Fruit fly (Drosophila melanogaster) whole organism, embryonic: Measurements from ENCODE around the gene CG5986.

ENCODE experiments used
- B-H1 ChIP-seq: fragments of 200-800 bp; sonication (Bioruptor generic); IDR thresholded peaks from 3 replicates; pipeline ENCODE4 v1.3.6; 2022; ENCODE audit warnings: missing biosample characterization, missing genetic modification characterization
- B-H2 ChIP-seq: fragments of 200-800 bp; sonication (Bioruptor generic); optimal IDR thresholded peaks from 2 replicates; lab custom pipeline; 2018; ENCODE audit warnings: missing biosample characterization, mild to moderate bottlenecking, missing genetic modification characterization
- C15 ChIP-seq: fragments of 200-800 bp; sonication (Bioruptor generic); IDR thresholded peaks from 3 replicates; pipeline ENCODE4 v1.3.6; 2022; ENCODE audit warnings: missing biosample characterization, missing genetic modification characterization
- CG11456 ChIP-seq: fragments of 200-800 bp; sonication (Bioruptor generic); IDR thresholded peaks from 3 replicates; pipeline ENCODE4 v1.3.6; 2022; ENCODE audit warnings: missing biosample characterization, missing genetic modification characterization
- CG11504 ChIP-seq: fragments of 200-800 bp; sonication (Bioruptor generic); optimal IDR thresholded peaks from 3 replicates; lab custom pipeline; 2019; ENCODE audit warnings: missing biosample characterization, mild to moderate bottlenecking, missing genetic modification characterization, moderate library complexity
- CG12769 ChIP-seq: fragments of 200-800 bp; sonication (Bioruptor generic); optimal IDR thresholded peaks from 2 replicates; lab custom pipeline; 2019; ENCODE audit warnings: missing biosample characterization, mild to moderate bottlenecking, missing genetic modification characterization, moderate library complexity
- CG13424 ChIP-seq: fragments of 200-800 bp; sonication (Bioruptor generic); optimal IDR thresholded peaks from 2 replicates; lab custom pipeline; 2019; ENCODE audit warnings: missing biosample characterization, mild to moderate bottlenecking, missing genetic modification characterization, moderate library complexity
- CG14667 ChIP-seq: fragments of 200-800 bp; sonication (Bioruptor generic); IDR thresholded peaks from 2 replicates; pipeline ENCODE4 v1.3.6; 2022; ENCODE audit warnings: missing biosample characterization, missing genetic modification characterization
- CG14860 ChIP-seq: fragments of 200-800 bp; sonication (Bioruptor generic); IDR thresholded peaks from 3 replicates; pipeline ENCODE4 v1.3.6; 2022; ENCODE audit warnings: missing biosample characterization, missing genetic modification characterization; ENCODE audit not compliant: partially characterized antibody
- CG16813 ChIP-seq: fragments of 200-800 bp; sonication (Bioruptor generic); IDR thresholded peaks from 3 replicates; pipeline ENCODE4 v1.3.6; 2022; ENCODE audit warnings: missing biosample characterization, missing genetic modification characterization; ENCODE audit not compliant: partially characterized antibody
- CG17568 ChIP-seq: fragments of 200-800 bp; sonication (Bioruptor generic); optimal IDR thresholded peaks from 2 replicates; lab custom pipeline; 2018; ENCODE audit warnings: missing biosample characterization, mild to moderate bottlenecking, missing genetic modification characterization, moderate library complexity
- CG2875 ChIP-seq: fragments of 200-800 bp; sonication (Bioruptor generic); optimal IDR thresholded peaks from 2 replicates; lab custom pipeline; 2017; ENCODE audit warnings: missing biosample characterization, mild to moderate bottlenecking, missing genetic modification characterization, missing genetic modification reagents
- CG33213 ChIP-seq: fragments of 200-800 bp; sonication (Bioruptor generic); optimal IDR thresholded peaks from 3 replicates; lab custom pipeline; 2016; ENCODE audit warnings: missing biosample characterization, missing genetic modification characterization
- CG3838 ChIP-seq: fragments of 200-800 bp; sonication (Bioruptor generic); optimal IDR thresholded peaks from 3 replicates; lab custom pipeline; 2016; ENCODE audit warnings: missing biosample characterization, missing genetic modification characterization
- CG4328 ChIP-seq: fragments of 200-800 bp; sonication (Bioruptor generic); optimal IDR thresholded peaks from 3 replicates; lab custom pipeline; 2017; ENCODE audit warnings: missing biosample characterization, missing genetic modification reagents, missing genetic modification characterization
- CG43689 ChIP-seq: fragments of 200-800 bp; sonication (Bioruptor generic); IDR thresholded peaks from 2 replicates; pipeline ENCODE4 v1.3.6; 2022; ENCODE audit warnings: missing biosample characterization, missing genetic modification characterization
- CG6654 ChIP-seq: fragments of 200-800 bp; sonication (Bioruptor generic); optimal IDR thresholded peaks from 2 replicates; lab custom pipeline; 2017; ENCODE audit warnings: missing biosample characterization, mild to moderate bottlenecking, missing genetic modification characterization
- CG9727 ChIP-seq: fragments of 200-800 bp; sonication (Bioruptor generic); optimal IDR thresholded peaks from 3 replicates; lab custom pipeline; 2017; ENCODE audit warnings: missing biosample characterization, mild to moderate bottlenecking, missing genetic modification characterization
- CTCF ChIP-seq: fragments of 200-800 bp; sonication (Bioruptor generic); optimal IDR thresholded peaks from 2 replicates; lab custom pipeline; 2017; ENCODE audit warnings: missing biosample characterization, mild to moderate bottlenecking, missing genetic modification characterization, moderate library complexity
- CoRest ChIP-seq: fragments of 200-800 bp; sonication (Bioruptor generic); optimal IDR thresholded peaks from 3 replicates; lab custom pipeline; 2018; ENCODE audit warnings: missing biosample characterization, mild to moderate bottlenecking, missing genetic modification characterization, moderate library complexity
- D ChIP-seq, 2 experiments: fragments of 200-800 bp in 1 of 2; fragments of >200 bp in 1 of 2; sonication (Bioruptor generic) in 1 of 2; optimal IDR thresholded peaks; 2 replicates in 1 of 2; 3 replicates in 1 of 2; lab custom pipeline; 2017; ENCODE audit warnings: mild to moderate bottlenecking in 1 of 2, missing biosample characterization in 1 of 2, missing genetic modification characterization in 1 of 2, missing genetic modification reagents in 1 of 2
- Deaf1 ChIP-seq: fragments of 200-800 bp; optimal IDR thresholded peaks from 3 replicates; lab custom pipeline; 2019; ENCODE audit warnings: missing biosample characterization, mild to moderate bottlenecking, missing genetic modification characterization, moderate library complexity
- Ets97D ChIP-seq: fragments of 200-800 bp; sonication (Bioruptor generic); optimal IDR thresholded peaks from 3 replicates; lab custom pipeline; 2016; ENCODE audit warnings: missing biosample characterization, missing genetic modification characterization
- Fer2 ChIP-seq: fragments of 200-800 bp; sonication (Bioruptor generic); optimal IDR thresholded peaks from 2 replicates; lab custom pipeline; 2018; ENCODE audit warnings: missing biosample characterization, mild to moderate bottlenecking, missing genetic modification characterization, moderate library complexity
- Lhr ChIP-seq: fragments of 200-800 bp; sonication (Bioruptor generic); optimal IDR thresholded peaks from 3 replicates; lab custom pipeline; 2017; ENCODE audit warnings: mild to moderate bottlenecking, missing biosample characterization, missing genetic modification reagents, missing genetic modification characterization
- Mad ChIP-seq: fragments of 200-800 bp; sonication (Bioruptor generic); optimal IDR thresholded peaks from 2 replicates; lab custom pipeline; 2016; ENCODE audit warnings: missing biosample characterization, missing genetic modification characterization
- Max ChIP-seq: fragments of 200-800 bp; sonication (Bioruptor generic); optimal IDR thresholded peaks from 2 replicates; lab custom pipeline; 2016; ENCODE audit warnings: missing biosample characterization, mild to moderate bottlenecking, missing genetic modification characterization
- Meics ChIP-seq: fragments of 200-800 bp; sonication (Bioruptor generic); optimal IDR thresholded peaks from 2 replicates; lab custom pipeline; 2017; ENCODE audit warnings: missing biosample characterization, mild to moderate bottlenecking, missing genetic modification characterization
- Pdp1 ChIP-seq, 2 experiments: fragments of 200-800 bp; sonication (Bioruptor generic); optimal IDR thresholded peaks; 3 replicates each; lab custom pipeline; 2016; ENCODE audit warnings: missing biosample characterization in 2 of 2, missing genetic modification characterization in 2 of 2, mild to moderate bottlenecking in 1 of 2, moderate library complexity in 1 of 2
- Scr ChIP-seq: fragments of 200-800 bp; sonication (Bioruptor generic); IDR thresholded peaks from 2 replicates; pipeline ENCODE4 v1.3.6; 2022; ENCODE audit warnings: missing biosample characterization, missing genetic modification characterization; ENCODE audit not compliant: partially characterized antibody
- bbx ChIP-seq: fragments of 200-800 bp; sonication (Bioruptor generic); IDR thresholded peaks from 2 replicates; pipeline ENCODE4 v1.3.6; 2022; ENCODE audit warnings: missing biosample characterization, missing genetic modification characterization; ENCODE audit not compliant: partially characterized antibody
- btn ChIP-seq: fragments of 200-800 bp; sonication (Bioruptor generic); optimal IDR thresholded peaks from 2 replicates; lab custom pipeline; 2016; ENCODE audit warnings: missing biosample characterization, missing genetic modification characterization
- cg ChIP-seq: fragments of 200-800 bp; sonication (Bioruptor generic); optimal IDR thresholded peaks from 3 replicates; lab custom pipeline; 2019; ENCODE audit warnings: missing biosample characterization, mild to moderate bottlenecking, missing genetic modification characterization, moderate library complexity
- cwo ChIP-seq: fragments of 200-800 bp; sonication (Bioruptor generic); optimal IDR thresholded peaks from 3 replicates; lab custom pipeline; 2017; ENCODE audit warnings: missing biosample characterization, missing genetic modification characterization, mild to moderate bottlenecking, moderate library complexity, missing genetic modification reagents
- esg ChIP-seq: fragments of 200-800 bp; sonication (Bioruptor generic); conservative IDR thresholded peaks from 2 replicates; pipeline ENCODE4 v1.3.6; 2022; ENCODE audit warnings: missing biosample characterization, missing genetic modification characterization
- fd64A ChIP-seq: fragments of 200-800 bp; sonication (Bioruptor generic); optimal IDR thresholded peaks from 3 replicates; lab custom pipeline; 2018; ENCODE audit warnings: missing biosample characterization, mild to moderate bottlenecking, missing genetic modification characterization
- gcm2 ChIP-seq: fragments of 200-800 bp; sonication (Bioruptor generic); optimal IDR thresholded peaks from 2 replicates; lab custom pipeline; 2016; ENCODE audit warnings: missing biosample characterization, missing genetic modification characterization
- grau ChIP-seq: fragments of 200-800 bp; optimal IDR thresholded peaks from 3 replicates; lab custom pipeline; 2019; ENCODE audit warnings: missing biosample characterization, mild to moderate bottlenecking, missing genetic modification characterization, moderate library complexity
- hbn ChIP-seq: fragments of 200-800 bp; sonication (Bioruptor generic); IDR thresholded peaks from 2 replicates; pipeline ENCODE4 v1.3.6; 2022; ENCODE audit warnings: missing biosample characterization, missing genetic modification characterization; ENCODE audit not compliant: partially characterized antibody
- inv ChIP-seq: fragments of 200-800 bp; sonication (Bioruptor generic); IDR thresholded peaks from 2 replicates; pipeline ENCODE4 v1.3.6; 2022; ENCODE audit warnings: missing biosample characterization, missing genetic modification characterization; ENCODE audit not compliant: partially characterized antibody
- jigr1 ChIP-seq: fragments of 200-800 bp; sonication (Bioruptor generic); IDR thresholded peaks from 3 replicates; pipeline ENCODE4 v1.3.6; 2022; ENCODE audit warnings: missing biosample characterization, missing genetic modification characterization
- odd ChIP-seq: fragments of 200-800 bp; sonication (Bioruptor generic); optimal IDR thresholded peaks from 2 replicates; lab custom pipeline; 2017; ENCODE audit warnings: missing biosample characterization, mild to moderate bottlenecking, missing genetic modification characterization
- row ChIP-seq: fragments of 200-800 bp; sonication (Bioruptor generic); IDR thresholded peaks from 3 replicates; pipeline ENCODE4 v1.3.6; 2022; ENCODE audit warnings: missing biosample characterization, missing genetic modification characterization
- sens-2 ChIP-seq: fragments of 200-800 bp; sonication (Bioruptor generic); IDR thresholded peaks from 2 replicates; pipeline ENCODE4 v1.3.6; 2022; ENCODE audit warnings: missing biosample characterization, missing genetic modification characterization
- sqz ChIP-seq: fragments of 200-800 bp; sonication (Bioruptor generic); optimal IDR thresholded peaks from 3 replicates; lab custom pipeline; 2018; ENCODE audit warnings: missing biosample characterization, mild to moderate bottlenecking, missing genetic modification characterization
- sr ChIP-seq: fragments of 200-800 bp; sonication (Bioruptor generic); IDR thresholded peaks from 3 replicates; pipeline ENCODE4 v1.3.6; 2022; ENCODE audit warnings: missing biosample characterization, missing genetic modification characterization
- stwl ChIP-seq: fragments of 200-800 bp; sonication (Bioruptor generic); optimal IDR thresholded peaks from 3 replicates; lab custom pipeline; 2018; ENCODE audit warnings: missing biosample characterization, mild to moderate bottlenecking, missing genetic modification characterization, moderate library complexity
- tio ChIP-seq: fragments of 200-800 bp; sonication (Bioruptor generic); optimal IDR thresholded peaks from 2 replicates; lab custom pipeline; 2017; ENCODE audit warnings: missing biosample characterization, missing genetic modification characterization, inconsistent platforms
- tll ChIP-seq, 2 experiments: fragments of 200-800 bp in 1 of 2; fragments of >200 bp in 1 of 2; sonication (Bioruptor generic) in 1 of 2; optimal IDR thresholded peaks; 2 replicates each; lab custom pipeline; 2017 to 2019; ENCODE audit warnings: missing biosample characterization in 2 of 2, missing genetic modification characterization in 2 of 2, mild to moderate bottlenecking in 1 of 2, moderate library complexity in 1 of 2
- ttk ChIP-seq: fragments of 200-800 bp; sonication (Bioruptor generic); IDR thresholded peaks from 2 replicates; pipeline ENCODE4 v2.1.2; 2022; ENCODE audit warnings: missing biosample characterization, missing genetic modification characterization

Gene CG5986

DNA sequence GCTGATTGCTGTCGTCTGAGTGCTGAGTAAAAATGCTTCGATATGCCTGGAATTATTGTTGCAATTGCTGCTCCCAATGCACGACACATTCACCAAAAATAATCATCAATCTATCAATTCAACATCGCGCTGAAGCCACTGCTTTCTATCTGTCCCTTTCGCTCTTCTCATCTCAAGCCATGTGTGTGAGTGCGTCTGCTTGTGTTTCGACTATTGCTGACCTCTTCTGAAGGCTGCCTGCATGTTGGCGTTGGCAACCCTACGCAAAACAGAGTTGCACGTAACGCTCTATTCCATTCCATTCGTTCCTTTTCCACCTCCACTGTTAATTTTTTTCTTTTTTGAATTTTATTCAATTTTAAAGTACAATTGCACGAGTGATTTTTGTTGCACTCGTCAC, 18.1 kb downstream of the CG5986 start:
- TF ChIP-seq CG3838 (GFP tag; lab: Kevin White, UChicago) (no peak), row (GFP tag; lab: Robert Waterston, UW) (no peak), odd (GFP tag; lab: Kevin White, UChicago) (no peak), inv (no peak), CTCF (GFP tag; lab: Kevin White, UChicago) (no peak), CG9727 (no peak), stwl (peak; percentile 100), sqz (GFP tag; lab: Kevin White, UChicago) (no peak), CG16813 (GFP tag; lab: Robert Waterston, UW) (peak; percentile 50; the same call in 2 of the 3 replicates), jigr1 (no peak), gcm2 (GFP tag; lab: Kevin White, UChicago) (no peak), Lhr (GFP tag; lab: Kevin White, UChicago) (no peak), fd64A (GFP tag; lab: Kevin White, UChicago) (no peak), btn (no peak), Scr (GFP tag; lab: Robert Waterston, UW) (peak; percentile 26; the same call in 1 of the 2 replicates), tio (GFP tag; lab: Kevin White, UChicago) (no peak), Ets97D (no peak), CG43689 (GFP tag; lab: Robert Waterston, UW) (no peak), CG11456 (GFP tag; lab: Robert Waterston, UW) (no peak), grau (no peak), hbn (GFP tag; lab: Robert Waterston, UW) (no peak), CG2875 (GFP tag; lab: Kevin White, UChicago) (no peak), CoRest (tag; lab: Kevin White, UChicago) (no peak), sr (GFP tag; lab: Robert Waterston, UW) (no peak), C15 (GFP tag; lab: Robert Waterston, UW) (no peak), cg (GFP tag; lab: Kevin White, UChicago) (no peak), Mad (GFP tag; lab: Kevin White, UChicago) (no peak), Fer2 (no peak), CG4328 (GFP tag; lab: Kevin White, UChicago) (no peak), ttk (GFP tag; lab: Robert Waterston, UW) (no peak), CG17568 (GFP tag; lab: Kevin White, UChicago) (no peak), esg (no peak), CG14667 (GFP tag; lab: Robert Waterston, UW) (no peak), CG6654 (no peak), Max (no peak), B-H2 (GFP tag; lab: Kevin White, UChicago) (no peak), CG12769 (tag; lab: Kevin White, UChicago) (no peak), sens-2 (GFP tag; lab: Robert Waterston, UW) (no peak), cwo (GFP tag; lab: Kevin White, UChicago) (no peak), D (optimal IDR thresholded peaks at IDR 0.05; lab: Kevin White, UChicago) (no peak), D (GFP tag; optimal IDR thresholded peaks at IDR 0.05; lab: Kevin White, UChicago) (no peak), Deaf1 (tag; lab: Kevin White, UChicago) (no peak), Pdp1 (GFP tag; optimal IDR thresholded peaks at IDR 0.05; lab: Kevin White, UChicago) (no peak), Meics (GFP tag; lab: Kevin White, UChicago) (no peak), CG11504 (no peak), CG33213 (GFP tag; lab: Kevin White, UChicago) (no peak), CG14860 (no peak), B-H1 (no peak), tll (GFP tag; optimal IDR thresholded peaks at IDR 0.05; lab: Kevin White, UChicago) (no peak), CG13424 (tag; lab: Kevin White, UChicago) (no peak), bbx (GFP tag; lab: Robert Waterston, UW) (0 out of 2 replicates have a peak, but pooled peaks have one; percentile 10)
